Fruit fly (Drosophila melanogaster) whole organism, wandering third instar larva: ENCODE data around the gene RPA2.
A peak's percentile ranks its signal among the peaks of the same experiment; 100 is the strongest.

Experiments used
- Abd-B ChIP-seq: fragments of >200 bp; optimal IDR thresholded peaks from 2 replicates; lab custom pipeline; 2017; ENCODE audit warnings: missing biosample characterization, missing genetic modification characterization
- GATAd ChIP-seq: sonication (Bioruptor generic); optimal IDR thresholded peaks from 2 replicates; lab custom pipeline; 2016; ENCODE audit warnings: missing biosample characterization, missing genetic modification characterization
- N ChIP-seq: fragments of >200 bp; optimal IDR thresholded peaks from 2 replicates; lab custom pipeline; 2018; ENCODE audit warnings: missing biosample characterization, missing external identifiers, missing genetic modification characterization
- fru ChIP-seq: fragments of 200-800 bp; sonication (Bioruptor generic); optimal IDR thresholded peaks from 3 replicates; lab custom pipeline; 2016; ENCODE audit warnings: missing biosample characterization, mild to moderate bottlenecking, missing genetic modification characterization
- h ChIP-seq: fragments of 200-800 bp; sonication (Bioruptor generic); optimal IDR thresholded peaks from 3 replicates; lab custom pipeline; 2016; ENCODE audit warnings: missing biosample characterization, mild to moderate bottlenecking, missing genetic modification characterization
- jim ChIP-seq: fragments of 175-275, 200-325 bp; sonication (Bioruptor generic); optimal IDR thresholded peaks from 2 replicates; lab custom pipeline; 2016; ENCODE audit warnings: missing biosample characterization, mild to moderate bottlenecking, missing genetic modification characterization

DNA sequence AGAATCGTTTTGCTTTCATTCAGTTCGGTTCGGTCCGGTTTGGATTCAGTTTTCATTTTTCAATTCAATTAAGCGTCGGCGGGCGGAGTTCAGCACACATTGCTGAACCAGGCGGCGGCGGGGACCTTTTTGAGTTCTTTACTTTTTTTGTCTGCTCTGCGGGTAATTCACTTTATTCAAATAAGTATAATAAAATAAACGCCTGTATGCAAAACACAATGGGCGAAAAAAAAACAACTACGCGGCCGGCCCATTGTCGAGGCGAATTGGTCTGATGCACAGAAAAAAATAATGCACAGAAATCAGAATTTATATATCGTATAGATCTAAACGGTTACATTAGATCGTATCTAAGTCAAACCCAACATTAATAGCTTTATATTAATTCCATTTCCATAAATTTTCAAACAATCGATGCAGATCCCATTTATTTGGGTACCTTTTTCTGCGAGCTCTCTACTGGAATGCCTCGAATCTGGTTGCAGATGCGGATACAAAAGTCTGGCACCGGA is 13.1 kb downstream of the RPA2 start:
- TF ChIP-seq GATAd (GFP tag; lab: Kevin White, UChicago): no peak
- no peak for TF ChIP-seq jim
- TF ChIP-seq h (GFP tag; lab: Kevin White, UChicago): peak; percentile 50
- TF ChIP-seq fru (GFP tag; lab: Kevin White, UChicago): peak; percentile 73
- no peak for TF ChIP-seq N
- TF ChIP-seq Abd-B (GFP tag; lab: Kevin White, UChicago): no peak
